Fruit fly (Drosophila melanogaster) whole organism: ENCODE data around the gene mof.
A peak's percentile ranks its signal among the peaks of the same experiment; 100 is the strongest.

Experiments
- CG8478 ChIP-seq: fragments of >200 bp; optimal IDR thresholded peaks from 2 replicates; lab custom pipeline; 2018; ENCODE audit warnings: inconsistent platforms
- Dll ChIP-seq: fragments of >200 bp; optimal IDR thresholded peaks from 2 replicates; lab custom pipeline; 2017
- EcR ChIP-seq, 2 experiments: fragments of >200 bp; optimal IDR thresholded peaks; 2 replicates each; lab custom pipeline; 2017; ENCODE audit warnings: missing biosample characterization in 2 of 2, missing genetic modification characterization in 2 of 2, missing genetic modification reagents in 2 of 2
- pan ChIP-seq: fragments of >200 bp; optimal IDR thresholded peaks from 2 replicates; lab custom pipeline; 2017

- TF ChIP-seq CG8478 (lab: Kevin White, UChicago) (no peak), EcR (GFP tag; optimal IDR thresholded peaks at IDR 0.05; lab: Kevin White, UChicago) (peak in 1 of 2 experiments; percentile 51), pan (lab: Kevin White, UChicago) (no peak), Dll (lab: Kevin White, UChicago) (no peak)
Measured at dm6 chrX:5925793-5926418, 49.3 kb upstream of the mof start.
